Fruit fly (Drosophila melanogaster) whole organism, prepupa: ENCODE results near the gene Tpst.
A peak's percentile ranks its signal among the peaks of the same experiment; 100 is the strongest.

Experiments used
- CG10631 ChIP-seq: fragments of 200-800 bp; sonication (Bioruptor generic); optimal IDR thresholded peaks from 2 replicates; lab custom pipeline; 2016; ENCODE audit warnings: missing biosample characterization, missing genetic modification characterization
- CG10669 ChIP-seq: fragments of 200-800 bp; sonication (Bioruptor generic); optimal IDR thresholded peaks from 3 replicates; lab custom pipeline; 2018; ENCODE audit warnings: missing biosample characterization, mild to moderate bottlenecking, missing genetic modification characterization, moderate library complexity
- CG11762 ChIP-seq: fragments of 200-800 bp; sonication (Bioruptor generic); optimal IDR thresholded peaks from 3 replicates; lab custom pipeline; 2016; ENCODE audit warnings: missing biosample characterization, missing genetic modification characterization; ENCODE audit not compliant: insufficient read depth
- CG11902 ChIP-seq: fragments of 200-800 bp; sonication (Bioruptor generic); optimal IDR thresholded peaks from 3 replicates; lab custom pipeline; 2016; ENCODE audit warnings: missing biosample characterization, missing genetic modification characterization
- CG15336 ChIP-seq: fragments of 200-800 bp; sonication (Bioruptor generic); IDR thresholded peaks from 2 replicates; pipeline ENCODE4 v1.3.6; 2022; ENCODE audit warnings: missing biosample characterization, missing genetic modification characterization
- CG1621 ChIP-seq: fragments of 200-800 bp; sonication (Bioruptor generic); optimal IDR thresholded peaks from 3 replicates; lab custom pipeline; 2018; ENCODE audit warnings: missing biosample characterization, mild to moderate bottlenecking, missing genetic modification characterization
- CG16779 ChIP-seq: fragments of 200-800 bp; sonication (Bioruptor generic); optimal IDR thresholded peaks from 3 replicates; lab custom pipeline; 2017; ENCODE audit warnings: missing biosample characterization, mild to moderate bottlenecking, missing genetic modification characterization
- CG3032 ChIP-seq: fragments of 200-800 bp; optimal IDR thresholded peaks from 2 replicates; lab custom pipeline; 2019; ENCODE audit warnings: missing biosample characterization, mild to moderate bottlenecking, missing genetic modification characterization, moderate library complexity
- CG31627 ChIP-seq: fragments of 200-800 bp; sonication (Bioruptor generic); optimal IDR thresholded peaks from 3 replicates; lab custom pipeline; 2016; ENCODE audit warnings: missing biosample characterization, missing genetic modification characterization
- CG32006 ChIP-seq: fragments of 200-800 bp; sonication (Bioruptor generic); optimal IDR thresholded peaks from 3 replicates; lab custom pipeline; 2017; ENCODE audit warnings: missing biosample characterization, mild to moderate bottlenecking, missing genetic modification characterization
- CG34406 ChIP-seq: fragments of 200-800 bp; sonication (Bioruptor generic); optimal IDR thresholded peaks from 3 replicates; lab custom pipeline; 2016; ENCODE audit warnings: missing biosample characterization, missing genetic modification characterization
- CG3919 ChIP-seq: fragments of 200-800 bp; sonication (Bioruptor generic); optimal IDR thresholded peaks from 3 replicates; lab custom pipeline; 2016; ENCODE audit warnings: missing biosample characterization, missing genetic modification characterization
- CG6163 ChIP-seq: fragments of 200-800 bp; sonication (Bioruptor generic); IDR thresholded peaks from 3 replicates; pipeline ENCODE4 v1.3.6; 2022; ENCODE audit warnings: missing biosample characterization, missing genetic modification characterization
- CG6792 ChIP-seq: fragments of 200-800 bp; sonication (Bioruptor generic); optimal IDR thresholded peaks from 3 replicates; lab custom pipeline; 2016; ENCODE audit warnings: missing biosample characterization, missing genetic modification characterization
- CG6854 ChIP-seq: fragments of 200-800 bp; sonication (Bioruptor generic); optimal IDR thresholded peaks from 2 replicates; lab custom pipeline; 2017; ENCODE audit warnings: missing biosample characterization, mild to moderate bottlenecking, missing genetic modification characterization
- CG7368 ChIP-seq: fragments of 200-800 bp; sonication (Bioruptor generic); optimal IDR thresholded peaks from 3 replicates; lab custom pipeline; 2016; ENCODE audit warnings: missing biosample characterization, missing genetic modification characterization
- CG8119 ChIP-seq: fragments of 200-800 bp; sonication (Bioruptor generic); IDR thresholded peaks from 3 replicates; pipeline ENCODE4 v1.3.6; 2022; ENCODE audit warnings: missing biosample characterization, missing genetic modification characterization
- CG8632 ChIP-seq: fragments of 200-800 bp; sonication (Bioruptor generic); optimal IDR thresholded peaks from 3 replicates; lab custom pipeline; 2016; ENCODE audit warnings: missing biosample characterization, missing genetic modification characterization
- CG9139 ChIP-seq: fragments of 200-800 bp; sonication (Bioruptor generic); optimal IDR thresholded peaks from 3 replicates; lab custom pipeline; 2017; ENCODE audit warnings: missing biosample characterization, mild to moderate bottlenecking, missing genetic modification characterization
- Eip75B ChIP-seq: fragments of 200-800 bp; sonication (Bioruptor generic); optimal IDR thresholded peaks from 3 replicates; lab custom pipeline; 2016; ENCODE audit warnings: missing biosample characterization, missing genetic modification characterization
- Eip78C ChIP-seq: fragments of 200-800 bp; sonication (Bioruptor generic); peaks from one replicate; lab custom pipeline; 2016; ENCODE audit warnings: missing biosample characterization, missing genetic modification characterization
- Eip93F ChIP-seq: fragments of 200-800 bp; sonication (Bioruptor generic); optimal IDR thresholded peaks from 2 replicates; lab custom pipeline; 2016; ENCODE audit warnings: missing biosample characterization, mild to moderate bottlenecking, missing genetic modification characterization
- Ets21C ChIP-seq: fragments of 200-800 bp; sonication (Bioruptor generic); optimal IDR thresholded peaks from 3 replicates; lab custom pipeline; 2016; ENCODE audit warnings: missing biosample characterization, missing genetic modification characterization
- Hr38 ChIP-seq: sonication (Bioruptor generic); optimal IDR thresholded peaks from 2 replicates; lab custom pipeline; 2016; ENCODE audit warnings: missing biosample characterization, missing genetic modification characterization
- Hr39 ChIP-seq: fragments of 200-800 bp; sonication (Bioruptor generic); optimal IDR thresholded peaks from 2 replicates; lab custom pipeline; 2016; ENCODE audit warnings: missing biosample characterization, missing genetic modification characterization
- Hr4 ChIP-seq: fragments of 200-800 bp; sonication (Bioruptor generic); optimal IDR thresholded peaks from 3 replicates; lab custom pipeline; 2016; ENCODE audit warnings: missing biosample characterization, missing genetic modification characterization
- Lpt ChIP-seq: fragments of 200-800 bp; sonication (Bioruptor generic); optimal IDR thresholded peaks from 3 replicates; lab custom pipeline; 2016; ENCODE audit warnings: missing biosample characterization, missing genetic modification characterization
- OdsH ChIP-seq: fragments of 200-800 bp; sonication (Bioruptor generic); optimal IDR thresholded peaks from 3 replicates; lab custom pipeline; 2016; ENCODE audit warnings: missing biosample characterization, missing genetic modification characterization
- Smox ChIP-seq: fragments of 200-800 bp; sonication (Bioruptor generic); optimal IDR thresholded peaks from 3 replicates; lab custom pipeline; 2016; ENCODE audit warnings: missing biosample characterization, missing genetic modification characterization
- Sox102F ChIP-seq: fragments of 200-800 bp; sonication (Bioruptor generic); optimal IDR thresholded peaks from 2 replicates; lab custom pipeline; 2016; ENCODE audit warnings: missing biosample characterization, mild to moderate bottlenecking, missing genetic modification characterization
- cyc ChIP-seq: fragments of 200-800 bp; sonication (Bioruptor generic); optimal IDR thresholded peaks from 3 replicates; lab custom pipeline; 2016; ENCODE audit warnings: missing biosample characterization, missing genetic modification characterization
- dac ChIP-seq: fragments of 200-800 bp; sonication (Bioruptor generic); optimal IDR thresholded peaks from 2 replicates; lab custom pipeline; 2017; ENCODE audit warnings: missing biosample characterization, mild to moderate bottlenecking, missing genetic modification characterization
- dsx ChIP-seq: fragments of 200-800 bp; optimal IDR thresholded peaks from 3 replicates; lab custom pipeline; 2019; ENCODE audit warnings: missing biosample characterization, mild to moderate bottlenecking, missing genetic modification characterization, moderate library complexity; ENCODE audit not compliant: poor library complexity, severe bottlenecking
- eg ChIP-seq: fragments of 200-800 bp; sonication (Bioruptor generic); IDR thresholded peaks from 3 replicates; pipeline ENCODE4 v1.3.6; 2022; ENCODE audit warnings: missing biosample characterization, missing genetic modification characterization
- fd59A ChIP-seq: fragments of 200-800 bp; sonication (Bioruptor generic); optimal IDR thresholded peaks from 2 replicates; lab custom pipeline; 2017; ENCODE audit warnings: missing biosample characterization, mild to moderate bottlenecking, missing genetic modification characterization, missing genetic modification reagents
- fd85E ChIP-seq: fragments of 200-800 bp; sonication (Bioruptor generic); optimal IDR thresholded peaks from 3 replicates; lab custom pipeline; 2016; ENCODE audit warnings: missing biosample characterization, missing genetic modification characterization
- fkh ChIP-seq: fragments of 200-800 bp; sonication (Bioruptor generic); optimal IDR thresholded peaks from 3 replicates; lab custom pipeline; 2017; ENCODE audit warnings: missing biosample characterization, mild to moderate bottlenecking, missing genetic modification characterization, moderate library complexity
- lz ChIP-seq: fragments of 200-800 bp; sonication (Bioruptor generic); optimal IDR thresholded peaks from 3 replicates; lab custom pipeline; 2016; ENCODE audit warnings: missing biosample characterization, missing genetic modification characterization
- net ChIP-seq: fragments of 200-800 bp; sonication (Bioruptor generic); optimal IDR thresholded peaks from 3 replicates; lab custom pipeline; 2016; ENCODE audit warnings: missing biosample characterization, missing genetic modification characterization
- pdm3 ChIP-seq: fragments of 200-800 bp; sonication (Bioruptor generic); optimal IDR thresholded peaks from 3 replicates; lab custom pipeline; 2016; ENCODE audit warnings: missing biosample characterization, missing genetic modification characterization
- spab ChIP-seq: fragments of 200-800 bp; sonication (Bioruptor generic); optimal IDR thresholded peaks from 2 replicates; lab custom pipeline; 2017; ENCODE audit warnings: missing biosample characterization, mild to moderate bottlenecking, missing genetic modification characterization, missing genetic modification reagents
- ss ChIP-seq, 2 experiments: fragments of 200-800 bp; sonication (Bioruptor generic); optimal IDR thresholded peaks; 2 replicates in 1 of 2; 3 replicates in 1 of 2; lab custom pipeline; 2017 to 2018; ENCODE audit warnings: mild to moderate bottlenecking in 2 of 2, missing biosample characterization in 2 of 2, missing genetic modification characterization in 2 of 2, moderate library complexity in 1 of 2
- topi ChIP-seq: fragments of 200-800 bp; sonication (Bioruptor generic); optimal IDR thresholded peaks from 3 replicates; lab custom pipeline; 2016; ENCODE audit warnings: missing biosample characterization, missing genetic modification characterization
- vri ChIP-seq: fragments of 200-800 bp; sonication (Bioruptor generic); optimal IDR thresholded peaks from 3 replicates; lab custom pipeline; 2016; ENCODE audit warnings: missing biosample characterization, mild to moderate bottlenecking, missing genetic modification characterization

Tpst gene

DNA sequence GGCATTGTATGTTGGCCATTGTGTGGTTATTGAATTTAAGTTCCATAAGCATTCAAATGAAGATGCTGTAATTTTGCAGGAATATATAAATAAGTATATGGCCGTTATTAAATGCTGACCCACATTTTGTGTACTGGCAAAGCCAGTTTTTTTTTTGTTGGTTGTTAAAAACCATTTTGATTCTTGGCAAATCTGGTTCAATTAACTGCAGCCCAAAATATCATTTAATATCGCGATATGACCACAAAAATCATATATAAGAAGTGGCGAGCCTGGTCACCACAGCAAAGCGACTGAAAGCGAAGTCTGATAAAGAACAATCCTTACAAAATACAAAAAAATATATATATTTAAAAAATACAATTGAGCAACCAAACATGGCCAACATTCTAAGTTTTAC lies 7.5 kb upstream of the Tpst start, which contains the start of gene CG32631:
Gene CG32631, plus strand, starts transcription at position 301 of the 400 bp plus-strand sequence.
- no peak for TF ChIP-seq lz (GFP tag; lab: Kevin White, UChicago)
- no peak for TF ChIP-seq CG8632 (GFP tag; lab: Kevin White, UChicago)
- TF ChIP-seq CG32006, result no peak
- TF ChIP-seq CG10669 (GFP tag; lab: Kevin White, UChicago), result no peak
- TF ChIP-seq fd59A, result no peak
- TF ChIP-seq spab (GFP tag; lab: Kevin White, UChicago), result no peak
- no peak for TF ChIP-seq Smox (GFP tag; lab: Kevin White, UChicago)
- no peak for TF ChIP-seq CG3919 (GFP tag; lab: Kevin White, UChicago)

DNA sequence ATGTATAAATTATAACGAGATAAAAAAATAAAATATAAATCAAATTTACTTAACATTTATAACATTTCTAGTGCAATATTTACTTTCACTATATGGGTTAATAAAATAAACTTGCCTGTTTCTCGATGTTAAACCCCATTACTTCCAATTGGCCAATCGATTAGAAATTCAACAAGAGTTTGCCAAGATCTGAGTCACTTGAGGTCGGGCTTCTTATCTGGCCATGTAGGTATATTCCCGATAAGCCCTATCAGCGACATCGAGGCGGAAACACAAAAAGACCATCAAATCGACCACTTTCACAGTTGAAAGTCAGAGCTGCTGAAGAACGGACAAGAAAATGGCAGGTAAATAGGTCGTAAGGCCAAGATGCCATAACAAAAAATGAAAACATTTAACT lies 2.3 kb upstream of the Tpst start, which contains the start of gene CG32633:
Gene CG32633, plus strand, starts transcription at position 301 of the 400 bp plus-strand sequence.
- peak; percentile 15 for TF ChIP-seq vri
- TF ChIP-seq spab (GFP tag; lab: Kevin White, UChicago), result no peak

DNA sequence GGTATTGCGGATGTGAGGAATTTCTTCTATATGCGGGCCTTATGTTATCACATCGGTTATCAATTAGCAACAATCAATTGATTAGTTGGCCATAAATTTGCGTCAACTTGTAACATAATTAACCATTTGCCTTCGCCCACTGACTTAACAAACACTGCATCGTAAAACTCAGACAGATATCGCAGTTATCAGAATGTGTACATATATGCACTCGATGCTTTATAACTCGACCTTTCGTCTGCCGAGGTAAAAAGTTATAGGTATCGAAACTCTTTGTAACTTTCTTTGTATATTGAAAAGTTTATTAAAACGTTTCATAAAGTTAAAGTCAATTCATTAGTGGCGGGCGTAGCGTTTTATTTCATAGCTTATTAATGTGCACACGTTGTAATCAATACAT lies 581 bp upstream of the Tpst start:
- TF ChIP-seq dac (GFP tag; lab: Kevin White, UChicago), result no peak
- no peak for TF ChIP-seq topi (GFP tag; lab: Kevin White, UChicago)
- no peak for TF ChIP-seq CG11762 (GFP tag; lab: Kevin White, UChicago)
- no peak for TF ChIP-seq pdm3 (GFP tag; lab: Kevin White, UChicago)
- TF ChIP-seq CG8119, result no peak
- TF ChIP-seq vri, result peak; percentile 14

DNA sequence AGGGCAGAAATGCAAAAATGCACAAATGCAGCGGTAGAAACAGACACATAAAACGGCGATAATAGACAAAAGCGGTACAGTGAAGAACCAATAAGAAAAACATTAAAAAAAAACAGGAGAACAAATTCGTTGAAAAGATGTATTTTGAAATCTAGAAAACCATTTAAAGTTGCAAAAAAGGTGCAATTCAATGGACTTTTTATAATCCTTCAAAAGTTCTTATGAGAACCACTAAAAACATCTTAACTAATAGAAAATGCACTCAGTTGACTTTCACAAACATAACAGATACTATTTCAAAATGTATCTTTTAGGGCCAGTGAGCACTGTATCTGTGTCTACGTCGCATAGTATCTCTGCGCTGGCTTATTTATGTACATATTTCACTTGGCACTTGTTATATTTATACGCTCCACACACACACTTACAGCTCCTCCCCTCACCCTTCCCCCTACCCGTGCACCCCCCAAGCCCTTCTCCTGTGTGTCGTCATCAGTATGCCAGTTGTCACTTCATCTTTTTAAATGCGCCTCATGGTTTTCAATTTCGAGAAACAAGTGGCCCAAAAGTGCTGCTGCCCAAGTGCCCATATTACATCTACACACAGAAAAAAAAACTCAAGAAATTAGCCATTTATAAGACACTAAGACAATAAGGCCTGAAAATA lies 2.0 kb downstream of the Tpst start:
- TF ChIP-seq CG15336 (GFP tag; lab: Robert Waterston, UW), result peak; percentile 56; the same call in 1 of the 2 replicates
- no peak for TF ChIP-seq CG11902 (GFP tag; lab: Kevin White, UChicago)
- peak; percentile 11 for TF ChIP-seq CG3032 (tag; lab: Kevin White, UChicago)
- TF ChIP-seq CG6163 (GFP tag; lab: Robert Waterston, UW), result no peak
- no peak for TF ChIP-seq CG34406 (GFP tag; lab: Kevin White, UChicago)
- no peak for TF ChIP-seq vri
- no peak for TF ChIP-seq topi (GFP tag; lab: Kevin White, UChicago)
- TF ChIP-seq OdsH, result peak; percentile 49
- peak; percentile 45 for TF ChIP-seq Lpt (GFP tag; lab: Kevin White, UChicago)
- no peak for TF ChIP-seq dsx (GFP tag; lab: Kevin White, UChicago)
- TF ChIP-seq Hr4 (GFP tag; lab: Kevin White, UChicago), result peak; percentile 5
- peak; percentile 49 for TF ChIP-seq pdm3 (GFP tag; lab: Kevin White, UChicago)
- peak; percentile 71 for TF ChIP-seq Eip78C
- no peak for TF ChIP-seq spab (GFP tag; lab: Kevin White, UChicago)
- peak; percentile 64 for TF ChIP-seq CG32006
- no peak for TF ChIP-seq Eip75B (GFP tag; lab: Kevin White, UChicago)
- TF ChIP-seq CG10631, result peak; percentile 48
- TF ChIP-seq net, result peak; percentile 21
- peak; percentile 9 for TF ChIP-seq CG6792 (GFP tag; lab: Kevin White, UChicago)
- no peak for TF ChIP-seq eg
- TF ChIP-seq Sox102F (GFP tag; lab: Kevin White, UChicago), result no peak
- no peak for TF ChIP-seq dac (GFP tag; lab: Kevin White, UChicago)
- TF ChIP-seq CG1621 (tag; lab: Kevin White, UChicago), result no peak
- TF ChIP-seq Eip93F (GFP tag; lab: Kevin White, UChicago), result no peak
- peak; percentile 7 for TF ChIP-seq CG31627
- TF ChIP-seq CG8632 (GFP tag; lab: Kevin White, UChicago), result no peak
- no peak for TF ChIP-seq CG6854 (GFP tag; lab: Kevin White, UChicago)
- TF ChIP-seq fd85E, result no peak
- TF ChIP-seq Hr38, result no peak
- TF ChIP-seq fkh (GFP tag; lab: Kevin White, UChicago), result no peak
- peak in 1 of 2 experiments; percentile 22 for TF ChIP-seq ss (GFP tag; optimal IDR thresholded peaks at IDR 0.05; lab: Kevin White, UChicago)
- TF ChIP-seq CG16779 (tag; lab: Kevin White, UChicago), result no peak
- no peak for TF ChIP-seq CG9139 (GFP tag; lab: Kevin White, UChicago)
- no peak for TF ChIP-seq cyc (GFP tag; lab: Kevin White, UChicago)
- peak; percentile 28 for TF ChIP-seq Hr39
- TF ChIP-seq Ets21C (GFP tag; lab: Kevin White, UChicago), result no peak
- TF ChIP-seq CG11762 (GFP tag; lab: Kevin White, UChicago), result no peak
- no peak for TF ChIP-seq CG7368 (GFP tag; lab: Kevin White, UChicago)
